Worm (Caenorhabditis elegans) whole organism, L4 larva: Measurements from ENCODE around the gene Y71H2AL.4.
A peak's percentile ranks its signal among the peaks of the same experiment; 100 is the strongest.
"Not testable (repeated sequence)": the region's sequence is repeated elsewhere in the genome, so short reads cannot be mapped to it uniquely, and the experiment has no call there.

ENCODE experiments used
- F26F4.8 ChIP-seq: fragments of 200-800 bp; sonication (Bioruptor generic); conservative IDR thresholded peaks from 2 replicates; pipeline ENCODE4 v1.3.6; 2022; ENCODE audit warnings: missing genetic modification characterization, missing compliant biosample characterization
- F44E2.7 ChIP-seq: fragments of 200-800 bp; sonication (Bioruptor generic); IDR thresholded peaks from 2 replicates; pipeline ENCODE4 v2.1.2; 2022; ENCODE audit warnings: missing genetic modification characterization, missing compliant biosample characterization
- R02D3.7 ChIP-seq: fragments of 150-350 bp; sonication (generic microtip); optimal IDR thresholded peaks from 3 replicates; lab custom pipeline; 2014; ENCODE audit warnings: missing biosample characterization, missing genetic modification characterization
- T26A8.4 ChIP-seq: fragments of 200-800 bp; sonication (Bioruptor generic); IDR thresholded peaks from 2 replicates; pipeline ENCODE4 v1.3.6; 2022; ENCODE audit warnings: missing genetic modification characterization, missing compliant biosample characterization
- Y48G9A.11 ChIP-seq: fragments of 200-800 bp; sonication (Bioruptor generic); IDR thresholded peaks from 2 replicates; pipeline ENCODE4 v1.3.6; 2022; ENCODE audit warnings: missing genetic modification reagents, missing genetic modification characterization, missing compliant biosample characterization
- ama-1 ChIP-seq: fragments of 150-350 bp; optimal IDR thresholded peaks from 2 replicates; lab custom pipeline; 2014; ENCODE audit warnings: inconsistent platforms, mixed read lengths
- ceh-32 ChIP-seq: sonication (generic microtip); optimal IDR thresholded peaks from 2 replicates; lab custom pipeline; 2016; ENCODE audit warnings: mild to moderate bottlenecking, missing genetic modification characterization, missing compliant biosample characterization; ENCODE audit not compliant: poor library complexity
- ces-1 ChIP-seq: fragments of 150-350 bp; sonication (generic microtip); optimal IDR thresholded peaks from 4 replicates; lab custom pipeline; 2014; ENCODE audit warnings: missing biosample characterization, missing genetic modification reagents, missing genetic modification characterization
- ctbp-1 ChIP-seq: fragments of 200-800 bp; sonication (Bioruptor generic); IDR thresholded peaks from 2 replicates; pipeline ENCODE4 v1.3.6; 2022; ENCODE audit warnings: missing genetic modification reagents, missing genetic modification characterization, missing compliant biosample characterization
- dmd-8 ChIP-seq: fragments of 200-800 bp; sonication (Bioruptor generic); IDR thresholded peaks from 2 replicates; pipeline ENCODE4 v1.3.6; 2022; ENCODE audit warnings: missing genetic modification characterization, missing compliant biosample characterization
- duxl-1 ChIP-seq: sonication (generic microtip); optimal IDR thresholded peaks from 2 replicates; lab custom pipeline; 2016; ENCODE audit warnings: mild to moderate bottlenecking, missing genetic modification characterization, moderate library complexity, missing compliant biosample characterization; ENCODE audit not compliant: poor library complexity
- dve-1 ChIP-seq: sonication (generic microtip); optimal IDR thresholded peaks from 2 replicates; lab custom pipeline; 2017; ENCODE audit warnings: antibody characterized with exemption, mild to moderate bottlenecking, missing genetic modification characterization, missing compliant biosample characterization; ENCODE audit not compliant: insufficient read depth
- egl-27 ChIP-seq: sonication (generic microtip); optimal IDR thresholded peaks from 3 replicates; lab custom pipeline; 2017; ENCODE audit warnings: missing biosample characterization, missing genetic modification reagents, missing genetic modification characterization
- egl-43 ChIP-seq: fragments of 200-800 bp; sonication (Bioruptor generic); IDR thresholded peaks from 2 replicates; pipeline ENCODE4 v1.3.6; 2022; ENCODE audit warnings: missing genetic modification reagents, missing genetic modification characterization, missing compliant biosample characterization
- hlh-11 ChIP-seq: fragments of 200-800 bp; sonication (Bioruptor generic); optimal IDR thresholded peaks from 2 replicates; lab custom pipeline; 2018; ENCODE audit warnings: mild to moderate bottlenecking, missing genetic modification characterization, missing compliant biosample characterization
- lim-7 ChIP-seq: fragments of 200-800 bp; sonication (Bioruptor generic); IDR thresholded peaks from 2 replicates; pipeline ENCODE4 v1.3.6; 2022; ENCODE audit warnings: missing genetic modification characterization, missing compliant biosample characterization
- lin-13 ChIP-seq: fragments of 150-350 bp; optimal IDR thresholded peaks from 2 replicates; lab custom pipeline; 2014; ENCODE audit warnings: missing biosample characterization, missing genetic modification reagents, missing genetic modification characterization
- lin-38 ChIP-seq: fragments of 200-800 bp; sonication (Bioruptor generic); IDR thresholded peaks from 2 replicates; pipeline ENCODE4 v1.3.6; 2022; ENCODE audit warnings: missing genetic modification reagents, missing genetic modification characterization, missing compliant biosample characterization
- lin-39 ChIP-seq: fragments of 150-350 bp; optimal IDR thresholded peaks from 2 replicates; lab custom pipeline; 2014; ENCODE audit warnings: missing biosample characterization, missing genetic modification reagents, missing genetic modification characterization
- nhr-102 ChIP-seq: sonication (generic microtip); optimal IDR thresholded peaks from 2 replicates; lab custom pipeline; 2016; ENCODE audit warnings: mild to moderate bottlenecking, missing genetic modification characterization, moderate library complexity, missing compliant biosample characterization
- nhr-25 ChIP-seq: sonication (generic microtip); optimal IDR thresholded peaks from 2 replicates; lab custom pipeline; 2017; ENCODE audit warnings: missing genetic modification characterization, mild to moderate bottlenecking, missing compliant biosample characterization, antibody characterized with exemption, moderate library complexity, borderline replicate concordance; ENCODE audit not compliant: insufficient read depth
- pha-4 ChIP-seq, 2 experiments: fragments of 150-350 bp in 1 of 2; fragments of 200-800 bp in 1 of 2; sonication (Bioruptor generic) in 1 of 2; IDR thresholded peaks in 1 of 2; optimal IDR thresholded peaks in 1 of 2; 2 replicates each; pipeline versions ENCODE4 v1.3.6 to Lab custom; 2014 to 2022; ENCODE audit warnings: missing genetic modification characterization in 2 of 2, missing genetic modification reagents in 2 of 2, missing biosample characterization in 1 of 2, missing compliant biosample characterization in 1 of 2
- pqm-1 ChIP-seq: sonication (generic microtip); optimal IDR thresholded peaks from 2 replicates; lab custom pipeline; 2017; ENCODE audit warnings: missing biosample characterization, missing genetic modification characterization
- skn-1 ChIP-seq: fragments of 150-350 bp; optimal IDR thresholded peaks from 2 replicates; lab custom pipeline; 2014; ENCODE audit warnings: missing biosample characterization, missing genetic modification characterization
- snpc-1.2 ChIP-seq: fragments of 200-800 bp; sonication (Bioruptor generic); IDR thresholded peaks from 2 replicates; pipeline ENCODE4 v1.3.6; 2022; ENCODE audit warnings: missing genetic modification reagents, missing genetic modification characterization, missing compliant biosample characterization
- spr-1 ChIP-seq: sonication (generic microtip); optimal IDR thresholded peaks from 2 replicates; lab custom pipeline; 2016; ENCODE audit warnings: mild to moderate bottlenecking, missing genetic modification characterization, missing compliant biosample characterization
- tra-1 ChIP-seq: fragments of 200-800 bp; sonication (Bioruptor generic); IDR thresholded peaks from 2 replicates; pipeline ENCODE4 v1.3.6; 2022; ENCODE audit warnings: missing genetic modification reagents, missing genetic modification characterization, missing compliant biosample characterization
- unc-130 ChIP-seq: sonication (generic microtip); optimal IDR thresholded peaks from 2 replicates; lab custom pipeline; 2016; ENCODE audit warnings: missing genetic modification reagents, missing genetic modification characterization, missing compliant biosample characterization
- unc-39 ChIP-seq: sonication (generic microtip); optimal IDR thresholded peaks from 2 replicates; lab custom pipeline; 2017; ENCODE audit warnings: missing biosample characterization, missing genetic modification characterization
- unc-62 ChIP-seq, 3 experiments: fragments of 150-350 bp in 1 of 3; sonication (generic microtip); optimal IDR thresholded peaks in 2 of 3; peaks in 1 of 3; 1 replicate in 1 of 3; 2 replicates in 2 of 3; lab custom pipeline; 2014 to 2017; ENCODE audit warnings: missing biosample characterization in 3 of 3, missing genetic modification characterization in 3 of 3, missing genetic modification reagents in 3 of 3, missing genotype in 1 of 3
- vab-7 ChIP-seq: fragments of 200-800 bp; sonication (Bioruptor generic); IDR thresholded peaks from 2 replicates; pipeline ENCODE4 v1.3.6; 2022; ENCODE audit warnings: missing genetic modification reagents, missing genetic modification characterization, missing compliant biosample characterization
- zfp-2 ChIP-seq: sonication (generic microtip); optimal IDR thresholded peaks from 2 replicates; lab custom pipeline; 2016; ENCODE audit warnings: mild to moderate bottlenecking, missing genetic modification characterization, missing compliant biosample characterization
- zip-2 ChIP-seq: fragments of 150-350 bp; optimal IDR thresholded peaks from 2 replicates; lab custom pipeline; 2014; ENCODE audit warnings: missing biosample characterization, missing genetic modification characterization

The Y71H2AL.4 gene

ce11 chrIII:2699363-2699762 lies 13.2 kb downstream of the Y71H2AL.4 start, which contains the start of gene cox-6B:
TSS of gene cox-6B (plus strand) at chrIII:2699663.
- TF ChIP-seq unc-39 (tag; lab: Kevin White, UChicago); nhr-102 (tag; lab: Kevin White, UChicago); pha-4 (GFP tag; IDR thresholded peaks at IDR 0.05; lab: Robert Waterston, UW); pha-4 (tag; optimal IDR thresholded peaks at IDR 0.05; lab: Kevin White, UChicago): not testable (repeated sequence)

ce11 chrIII:2700637-2701036 lies 14.4 kb downstream of the Y71H2AL.4 start, which contains the start of gene set-27:
TSS of gene set-27 (plus strand) at chrIII:2700937.
- no peak for TF ChIP-seq zip-2 (tag; lab: Kevin White, UChicago)
- no peak for TF ChIP-seq nhr-25 (tag; lab: Kevin White, UChicago)
- TF ChIP-seq pqm-1 (tag; lab: Kevin White, UChicago), result no peak
- no peak for TF ChIP-seq egl-27 (tag; lab: Kevin White, UChicago)
- no peak for TF ChIP-seq dve-1 (tag; lab: Kevin White, UChicago)
- no peak for TF ChIP-seq Y48G9A.11 (GFP tag; lab: Robert Waterston, UW)
- no peak for TF ChIP-seq spr-1 (tag; lab: Kevin White, UChicago)
- TF ChIP-seq R02D3.7 (tag; lab: Kevin White, UChicago), result no peak
- no peak for TF ChIP-seq ctbp-1 (GFP tag; lab: Robert Waterston, UW)
- no peak for TF ChIP-seq ama-1 (lab: Kevin White, UChicago)

ce11 chrIII:2710211-2710610 lies 24.0 kb downstream of the Y71H2AL.4 start:
- TF ChIP-seq R02D3.7 (tag; lab: Kevin White, UChicago), result no peak
- peak in 1 of 2 experiments; percentile 66 for TF ChIP-seq unc-62 (GFP tag; optimal IDR thresholded peaks at IDR 0.05 in 1 of 2; lab: Kevin White, UChicago)
- no peak for TF ChIP-seq unc-62 (tag; optimal IDR thresholded peaks at IDR 0.05; lab: Kevin White, UChicago)

ce11 chrIII:2711527-2711926 lies 25.3 kb downstream of the Y71H2AL.4 start:
- TF ChIP-seq unc-62 (GFP tag; optimal IDR thresholded peaks at IDR 0.05 in 1 of 2; lab: Kevin White, UChicago) (peak in 1 of 2 experiments; percentile 91), unc-62 (tag; optimal IDR thresholded peaks at IDR 0.05; lab: Kevin White, UChicago) (no peak), vab-7 (peak; percentile 52; the same call in 1 of the 2 replicates), F44E2.7 (0 out of 2 replicates have a peak, but pooled peaks have one; percentile 12), Y48G9A.11 (GFP tag; lab: Robert Waterston, UW) (peak; percentile 31; the same call in 1 of the 2 replicates), ceh-32 (tag; lab: Kevin White, UChicago) (no peak), hlh-11 (tag; lab: Kevin White, UChicago) (no peak), unc-130 (GFP tag; lab: Kevin White, UChicago) (peak; percentile 42), egl-43 (GFP tag; lab: Robert Waterston, UW) (peak; percentile 71), lin-39 (no peak), duxl-1 (tag; lab: Kevin White, UChicago) (peak; percentile 8), snpc-1.2 (GFP tag; lab: Robert Waterston, UW) (peak; percentile 51; the same call in 1 of the 2 replicates), lim-7 (GFP tag; lab: Robert Waterston, UW) (peak; percentile 76), ctbp-1 (GFP tag; lab: Robert Waterston, UW) (no peak), lin-38 (peak; percentile 59), F26F4.8 (0 out of 2 replicates have a peak, but pooled peaks have one; percentile 50), dmd-8 (0 out of 2 replicates have a peak, but pooled peaks have one; percentile 61), lin-13 (GFP tag; lab: Kevin White, UChicago) (peak; percentile 22), pha-4 (GFP tag; IDR thresholded peaks at IDR 0.05; lab: Robert Waterston, UW) (peak; percentile 49; the same call in 1 of the 2 replicates), pha-4 (tag; optimal IDR thresholded peaks at IDR 0.05; lab: Kevin White, UChicago) (no peak)
- TF ChIP-seq, all 104 proteins: peak for 14

- TF ChIP-seq tra-1 (0 out of 2 replicates have a peak, but pooled peaks have one; percentile 15), ces-1 (no peak), T26A8.4 (no peak), zfp-2 (tag; lab: Kevin White, UChicago) (no peak), pha-4 (GFP tag; IDR thresholded peaks at IDR 0.05; lab: Robert Waterston, UW) (no peak), pha-4 (tag; optimal IDR thresholded peaks at IDR 0.05; lab: Kevin White, UChicago) (no peak), skn-1 (tag; lab: Kevin White, UChicago) (no peak)
Observed at ce11 chrIII:2716514-2716913, 30.3 kb downstream of the Y71H2AL.4 start, which contains the start of gene tmem-132. TSS of gene tmem-132 (minus strand) at chrIII:2716614.
